Fruit fly (Drosophila melanogaster) whole organism, adult: ENCODE measurements around the gene CG13924.

Source experiments
- CG11617 ChIP-seq: fragments of 200-800 bp; sonication (Bioruptor generic); optimal IDR thresholded peaks from 2 replicates; lab custom pipeline; 2017; ENCODE audit warnings: mild to moderate bottlenecking, missing biosample characterization, missing genetic modification reagents, missing genetic modification characterization
- CG12768 ChIP-seq: fragments of 200-800 bp; sonication (Bioruptor generic); optimal IDR thresholded peaks from 2 replicates; lab custom pipeline; 2017; ENCODE audit warnings: missing biosample characterization, missing genetic modification characterization, mild to moderate bottlenecking, moderate library complexity, missing genetic modification reagents
- CG14711 ChIP-seq: fragments of 200-800 bp; sonication (Bioruptor generic); optimal IDR thresholded peaks from 2 replicates; lab custom pipeline; 2018; ENCODE audit warnings: missing biosample characterization, mild to moderate bottlenecking, missing genetic modification characterization, moderate library complexity
- CG1620 ChIP-seq: fragments of 200-800 bp; sonication (Bioruptor generic); optimal IDR thresholded peaks from 2 replicates; lab custom pipeline; 2016; ENCODE audit warnings: missing biosample characterization, missing genetic modification characterization
- CG33017 ChIP-seq: fragments of 200-800 bp; sonication (Bioruptor generic); optimal IDR thresholded peaks from 2 replicates; lab custom pipeline; 2018; ENCODE audit warnings: missing biosample characterization, mild to moderate bottlenecking, missing genetic modification characterization, moderate library complexity
- Clk ChIP-seq: fragments of 200-800 bp; sonication (Bioruptor generic); optimal IDR thresholded peaks from 2 replicates; lab custom pipeline; 2017; ENCODE audit warnings: missing biosample characterization, missing genetic modification characterization
- cic ChIP-seq: fragments of 200-800 bp; sonication (Bioruptor generic); optimal IDR thresholded peaks from 2 replicates; lab custom pipeline; 2017; ENCODE audit warnings: missing biosample characterization, mild to moderate bottlenecking, missing genetic modification characterization, moderate library complexity
- cnc ChIP-seq, 2 experiments: fragments of >200 bp; optimal IDR thresholded peaks; 2 replicates each; lab custom pipeline; 2017
- kay ChIP-seq: fragments of 200-800 bp; sonication (Bioruptor generic); peaks from one replicate; lab custom pipeline; 2016; ENCODE audit warnings: missing biosample characterization, missing genetic modification characterization, borderline replicate concordance
- ovo ChIP-seq: fragments of 200-800 bp; sonication (Bioruptor generic); optimal IDR thresholded peaks from 2 replicates; lab custom pipeline; 2016; ENCODE audit warnings: missing biosample characterization, missing genetic modification characterization

- TF ChIP-seq kay (GFP tag; lab: Kevin White, UChicago) (no peak), CG11617 (GFP tag; lab: Kevin White, UChicago) (no peak), CG14711 (tag; lab: Kevin White, UChicago) (no peak), CG1620 (GFP tag; lab: Kevin White, UChicago) (no peak), CG33017 (tag; lab: Kevin White, UChicago) (no peak), cic (GFP tag; lab: Kevin White, UChicago) (no peak), ovo (GFP tag; lab: Kevin White, UChicago) (no peak), CG12768 (no peak), Clk (GFP tag; lab: Kevin White, UChicago) (no peak), cnc (optimal IDR thresholded peaks at IDR 0.05; lab: Kevin White, UChicago) (no peak)
These were observed 27.8 kb upstream of the CG13924 start, which contains the start of gene Cpr62Bc for dm6 chr3L:1841984-1842383.
